Worm (Caenorhabditis elegans): Measurements from ENCODE around the gene M28.8.
A peak's percentile ranks its signal among the peaks of the same experiment; 100 is the strongest.

M28.8 gene

DNA sequence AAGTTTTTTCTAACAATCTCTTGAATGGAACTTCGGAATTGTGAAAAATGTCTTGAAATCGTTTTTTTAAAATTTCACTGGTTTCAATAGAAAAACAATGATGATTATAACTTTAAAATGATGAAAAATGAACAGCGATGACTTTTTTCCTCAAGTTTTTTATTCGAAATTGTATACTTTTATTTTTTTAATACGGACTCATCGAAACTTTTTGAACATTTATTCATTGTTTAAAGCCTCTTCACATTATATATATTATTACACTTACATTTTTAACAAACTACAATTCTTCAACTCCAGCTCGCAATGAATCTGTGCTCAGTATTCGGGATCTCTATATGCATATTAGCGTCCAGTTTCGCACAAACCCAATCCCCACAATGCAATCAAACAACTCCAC is at the start of gene M28.8:
M28.8 (plus strand) TSS at position 301 of the 400 bp plus-strand sequence.
- TF ChIP-seq nhr-76 (tag; optimal IDR thresholded peaks at IDR 0.05) (no peak), ceh-82 (tag; optimal IDR thresholded peaks at IDR 0.05) (no peak), madf-9 (GFP tag; conservative IDR thresholded peaks at IDR 0.05) (no peak)

DNA sequence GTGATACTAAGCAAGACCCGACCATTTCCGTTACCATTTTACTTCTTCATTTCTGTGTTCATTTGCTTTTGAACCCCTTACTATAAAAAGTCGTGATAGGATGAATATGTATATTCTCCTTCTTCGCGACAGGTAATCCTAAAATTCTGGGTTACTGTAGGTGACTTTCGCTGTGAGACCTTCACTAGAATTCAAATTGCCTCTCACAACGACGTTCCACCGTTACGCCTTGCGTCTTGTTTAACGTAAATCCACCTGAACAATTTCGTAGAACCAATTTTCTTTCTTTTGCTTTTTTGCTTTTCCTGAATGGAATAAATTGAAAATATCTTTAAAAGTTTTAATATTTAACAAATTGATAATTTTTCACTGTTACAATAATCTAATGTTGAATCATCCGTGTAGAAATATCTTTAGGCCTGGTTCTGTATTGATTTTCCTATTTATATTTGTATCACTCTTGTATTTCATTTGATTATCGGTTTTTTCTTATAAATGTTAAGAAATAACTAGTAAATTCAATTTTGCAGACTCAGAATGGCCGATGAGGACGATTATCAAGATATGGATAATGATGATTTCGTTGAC is 49.1 kb upstream of the M28.8 start, which contains the start of gene rpb-6:
rpb-6 (plus strand) TSS at position 538 of the 588 bp plus-strand sequence.
- TF ChIP-seq R02D3.7 (tag; optimal IDR thresholded peaks at IDR 0.05) (peak; percentile 51), Y48G9A.11 (GFP tag; IDR thresholded peaks at IDR 0.05) (peak; percentile 95), mes-2 (tag; optimal IDR thresholded peaks at IDR 0.05; ENCODE audit: poor library complexity, severe bottlenecking) (peak; percentile 59), nhr-111 (GFP tag; optimal IDR thresholded peaks at IDR 0.05) (no peak), lin-38 (GFP tag; IDR thresholded peaks at IDR 0.05) (no peak), nhr-48 (tag; optimal IDR thresholded peaks at IDR 0.05) (no peak), T20F7.1 (GFP tag; optimal IDR thresholded peaks at IDR 0.05) (peak; percentile 93), zfp-3 (GFP tag; conservative IDR thresholded peaks at IDR 0.05) (no peak), Y75B8A.6 (GFP tag; IDR thresholded peaks at IDR 0.05) (no peak), lsy-2 (tag; optimal IDR thresholded peaks at IDR 0.05) (peak in 1 of 2 experiments; percentile 76), dpl-1 (GFP tag; optimal IDR thresholded peaks at IDR 0.05) (peak; percentile 74)

DNA sequence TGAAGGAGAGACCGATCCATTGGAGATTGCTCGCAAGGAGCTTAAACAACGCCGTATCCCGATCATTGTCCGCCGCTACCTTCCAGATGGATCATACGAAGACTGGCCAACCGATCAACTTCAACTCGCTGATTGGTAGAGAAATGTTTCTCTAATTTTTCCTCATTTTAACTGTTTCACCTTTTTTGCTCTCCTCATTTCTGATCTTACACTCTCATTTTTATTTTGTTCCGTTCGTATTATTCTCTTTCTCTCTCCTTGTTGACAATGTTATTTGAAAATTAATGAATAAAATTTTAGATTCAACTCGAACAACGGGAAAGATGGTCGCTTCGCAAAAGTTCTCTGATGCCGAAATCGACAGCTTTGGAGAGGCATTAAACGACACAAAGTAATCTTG is 48.4 kb upstream of the M28.8 start, which contains the start of gene dohh-1:
dohh-1 (plus strand) TSS at position 301 of the 400 bp plus-strand sequence.
- TF ChIP-seq nhr-237 (tag; optimal IDR thresholded peaks at IDR 0.05) (no peak), unc-39 (tag; optimal IDR thresholded peaks at IDR 0.05) (no peak), mep-1 (tag; optimal IDR thresholded peaks at IDR 0.05) (no peak), pqm-1 (tag; optimal IDR thresholded peaks at IDR 0.05) (no peak), rbr-2 (tag; optimal IDR thresholded peaks at IDR 0.05) (no peak), ces-1 (GFP tag; optimal IDR thresholded peaks at IDR 0.05) (no peak), Y5F2A.4 (GFP tag; optimal IDR thresholded peaks at IDR 0.05) (no peak), lim-7 (GFP tag; IDR thresholded peaks at IDR 0.05) (no peak), daf-16 (GFP tag; optimal IDR thresholded peaks at IDR 0.05) (no peak), daf-16 (tag; optimal IDR thresholded peaks at IDR 0.05) (no peak), mxl-2 (GFP tag; conservative IDR thresholded peaks at IDR 0.05) (no peak)

DNA sequence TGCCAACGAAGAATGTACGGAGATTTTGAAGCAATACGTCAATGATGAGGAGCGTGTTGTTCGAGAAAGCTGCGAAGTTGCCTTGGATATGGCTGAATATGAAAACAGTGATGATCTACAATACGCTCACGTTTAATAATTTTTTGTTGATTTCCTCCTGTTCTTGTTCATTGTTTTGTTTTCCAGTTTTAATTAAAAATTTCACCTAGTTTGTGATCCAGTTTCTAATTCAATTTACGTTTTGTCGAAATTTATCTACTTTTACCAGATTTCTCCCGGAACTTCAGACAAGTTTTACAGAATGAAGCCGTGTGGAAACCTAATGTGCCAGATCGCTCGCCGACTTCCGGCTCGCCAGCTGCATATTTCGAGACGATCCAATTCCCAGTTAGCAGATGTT is 47.2 kb upstream of the M28.8 start, which contains the start of gene dap-3:
dap-3 (plus strand) TSS at position 301 of the 400 bp plus-strand sequence.
- TF ChIP-seq php-3 (GFP tag; IDR thresholded peaks at IDR 0.05): no peak
- TF ChIP-seq unc-39 (tag; optimal IDR thresholded peaks at IDR 0.05): no peak
- TF ChIP-seq Y105C5A.15 (GFP tag; IDR thresholded peaks at IDR 0.05): no peak
- no peak for TF ChIP-seq mdl-1 (tag; optimal IDR thresholded peaks at IDR 0.05)
- no peak for TF ChIP-seq attf-4 (tag; optimal IDR thresholded peaks at IDR 0.05)
- TF ChIP-seq egl-43 (GFP tag; IDR thresholded peaks at IDR 0.05): 0 out of 2 replicates have a peak, but pooled peaks have one; percentile 4
- TF ChIP-seq zfp-2 (tag; optimal IDR thresholded peaks at IDR 0.05): no peak
- no peak for TF ChIP-seq egl-27 (tag; optimal IDR thresholded peaks at IDR 0.05)

DNA sequence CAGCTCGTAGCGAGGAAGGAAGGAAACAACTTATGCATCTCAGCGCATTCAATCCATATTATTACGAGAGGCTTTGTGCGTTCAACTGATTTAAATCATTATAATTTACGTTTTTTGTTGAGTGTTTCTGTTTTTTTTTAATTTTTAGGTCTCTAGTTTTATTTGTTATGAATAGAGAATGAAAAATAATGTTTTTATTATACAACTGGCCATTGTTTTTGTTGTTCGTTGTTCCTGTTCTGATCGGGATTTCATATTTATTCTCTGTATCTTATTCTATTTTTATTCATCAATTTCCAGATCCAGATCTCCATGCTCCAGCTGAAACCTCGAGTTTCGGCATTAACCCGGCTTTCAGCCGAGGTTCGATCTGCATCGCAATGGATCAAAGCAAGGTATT is 45.7 kb upstream of the M28.8 start, which contains the start of gene mrps-22:
mrps-22 (plus strand) TSS at position 301 of the 400 bp plus-strand sequence.
- TF ChIP-seq cey-2 (tag; optimal IDR thresholded peaks at IDR 0.05; ENCODE audit: borderline replicate concordance, insufficient read depth) (no peak), zfp-3 (GFP tag; conservative IDR thresholded peaks at IDR 0.05) (no peak), fos-1 (tag; optimal IDR thresholded peaks at IDR 0.05) (no peak), attf-4 (tag; optimal IDR thresholded peaks at IDR 0.05) (no peak), mxl-3 (GFP tag; optimal IDR thresholded peaks at IDR 0.05) (no peak), nhr-48 (tag; optimal IDR thresholded peaks at IDR 0.05) (no peak), dmd-9 (GFP tag; IDR thresholded peaks at IDR 0.05) (no peak), zip-11 (GFP tag; IDR thresholded peaks at IDR 0.05) (no peak), pqm-1 (tag; optimal IDR thresholded peaks at IDR 0.05) (no peak), ZK546.5 (tag; optimal IDR thresholded peaks at IDR 0.05) (no peak), hmg-1.1 (GFP tag; IDR thresholded peaks at IDR 0.05) (no peak), vab-7 (GFP tag; IDR thresholded peaks at IDR 0.05) (no peak)
